Worm (Caenorhabditis elegans): Measurements from ENCODE around the gene Y57E12AL.1.

Gene Y57E12AL.1

ce11 chrV:7084612-7085139 lies 24.3 kb downstream of the Y57E12AL.1 start, which contains the start of gene mys-1 (continued):
- no peak for TF ChIP-seq die-1 (tag; optimal IDR thresholded peaks at IDR 0.05)
- no peak for TF ChIP-seq tbx-9 (tag; optimal IDR thresholded peaks at IDR 0.05; ENCODE audit: borderline replicate concordance)
- no peak for TF ChIP-seq rcor-1 (GFP tag; IDR thresholded peaks at IDR 0.05)
- no peak for TF ChIP-seq cebp-1 (GFP tag; IDR thresholded peaks at IDR 0.05)
- TF ChIP-seq cebp-1 (tag; optimal IDR thresholded peaks at IDR 0.05) = peak; percentile 70
- TF ChIP-seq T07F8.4 (tag; optimal IDR thresholded peaks at IDR 0.05) = no peak
- no peak for TF ChIP-seq ets-4 (GFP tag; optimal IDR thresholded peaks at IDR 0.05)
- TF ChIP-seq ceh-40 (GFP tag; IDR thresholded peaks at IDR 0.05) = no peak

DNA sequence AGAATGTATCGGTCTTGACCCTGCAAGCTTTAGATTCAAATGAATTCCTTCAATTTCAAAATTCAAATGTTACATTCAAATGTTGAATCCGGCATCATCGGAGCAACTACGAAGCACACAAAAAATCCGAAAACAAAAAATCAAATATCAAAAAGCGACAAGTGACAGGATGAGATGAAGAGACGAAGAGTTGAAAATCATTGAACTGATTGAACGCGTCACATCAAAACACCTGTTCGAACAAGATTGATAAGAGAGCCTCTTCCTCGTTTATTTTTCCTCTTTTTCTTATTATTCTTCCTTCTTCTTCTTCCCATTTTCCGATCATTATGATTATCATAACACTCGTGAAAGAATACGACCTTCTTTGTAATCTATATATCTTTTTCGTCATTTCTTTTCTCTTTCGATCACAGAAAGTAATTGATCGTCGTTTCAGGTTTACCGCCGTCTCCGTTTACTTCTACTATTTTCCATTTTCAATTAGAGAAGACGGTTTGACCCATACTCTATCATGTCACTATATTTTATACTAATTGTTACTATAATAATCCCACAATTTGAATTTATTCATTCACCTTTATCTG lies 25.3 kb downstream of the Y57E12AL.1 start, which contains the start of gene VC5.2:
Gene VC5.2, plus strand, starts transcription at position 439 of the 587 bp plus-strand sequence.
- TF ChIP-seq bed-1 (GFP tag; IDR thresholded peaks at IDR 0.05) = no peak
- no peak for TF ChIP-seq ztf-26 (tag; optimal IDR thresholded peaks at IDR 0.05)
- no peak for TF ChIP-seq cebp-1 (GFP tag; IDR thresholded peaks at IDR 0.05)
- no peak for TF ChIP-seq cebp-1 (tag; optimal IDR thresholded peaks at IDR 0.05)
- TF ChIP-seq lin-35 (GFP tag; optimal IDR thresholded peaks at IDR 0.05) = no peak
- no peak for TF ChIP-seq D2030.7 (GFP tag; IDR thresholded peaks at IDR 0.05)
- no peak for TF ChIP-seq ceh-91 (GFP tag; IDR thresholded peaks at IDR 0.05)
- no peak for TF ChIP-seq madf-8 (GFP tag; conservative IDR thresholded peaks at IDR 0.05)
- no peak for TF ChIP-seq F55B11.4 (tag; optimal IDR thresholded peaks at IDR 0.05; ENCODE audit: borderline replicate concordance, insufficient read depth)
- no peak for TF ChIP-seq rec-8 (tag; optimal IDR thresholded peaks at IDR 0.05)
- no peak for TF ChIP-seq akir-1 (GFP tag; optimal IDR thresholded peaks at IDR 0.05)
- no peak for TF ChIP-seq aptf-3 (GFP tag; IDR thresholded peaks at IDR 0.05)
- no peak for TF ChIP-seq attf-5 (GFP tag; optimal IDR thresholded peaks at IDR 0.05)
- TF ChIP-seq zfh-2 (GFP tag; conservative IDR thresholded peaks at IDR 0.05) = no peak
- TF ChIP-seq mxl-1 (tag; optimal IDR thresholded peaks at IDR 0.05) = no peak
- no peak for TF ChIP-seq F22D6.2 (tag; optimal IDR thresholded peaks at IDR 0.05)
- no peak for TF ChIP-seq ceh-100 (GFP tag; IDR thresholded peaks at IDR 0.05)
- no peak for TF ChIP-seq madf-6 (GFP tag; IDR thresholded peaks at IDR 0.05)

DNA sequence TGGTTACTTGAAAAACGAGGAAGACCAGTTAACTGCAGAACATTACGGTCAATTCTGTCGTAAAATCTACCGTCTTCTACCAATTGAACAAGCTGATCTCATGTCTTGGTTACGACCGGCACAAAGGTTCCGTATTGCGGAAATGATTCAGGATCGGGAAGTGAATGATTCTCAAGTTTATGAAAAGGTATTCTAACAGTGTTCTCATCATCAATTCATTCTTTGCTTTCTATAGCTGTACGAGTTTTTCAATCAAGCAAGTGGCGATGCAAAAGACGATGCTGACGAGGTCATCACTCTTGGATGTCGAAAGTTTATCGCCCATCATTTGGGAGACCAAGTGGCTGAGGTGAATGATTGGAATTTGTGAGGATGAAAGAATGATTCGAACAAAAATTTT lies 27.0 kb downstream of the Y57E12AL.1 start:
- TF ChIP-seq Y53F4B.3 (GFP tag; IDR thresholded peaks at IDR 0.05) (no peak), F57C9.4 (tag; optimal IDR thresholded peaks at IDR 0.05) (no peak), snpc-1.1 (tag; optimal IDR thresholded peaks at IDR 0.05; ENCODE audit: insufficient read depth) (no peak)

ce11 chrV:7089217-7089616 lies 28.9 kb downstream of the Y57E12AL.1 start:
- TF ChIP-seq him-1 (tag; optimal IDR thresholded peaks at IDR 0.05) = no peak
- no peak for TF ChIP-seq pha-4 (tag; optimal IDR thresholded peaks at IDR 0.05)
- no peak for TF ChIP-seq repo-1 (tag; optimal IDR thresholded peaks at IDR 0.05)
- no peak for TF ChIP-seq ceh-91 (GFP tag; IDR thresholded peaks at IDR 0.05)
- TF ChIP-seq pbrm-1 (GFP tag; IDR thresholded peaks at IDR 0.05) = no peak
- no peak for TF ChIP-seq F22D6.2 (tag; optimal IDR thresholded peaks at IDR 0.05)
- no peak for TF ChIP-seq hmg-1.2 (GFP tag; IDR thresholded peaks at IDR 0.05)
- TF ChIP-seq attf-3 (GFP tag; conservative IDR thresholded peaks at IDR 0.05) = no peak
- peak; percentile 70 for TF ChIP-seq somi-1 (GFP tag; optimal IDR thresholded peaks at IDR 0.05)
- no peak for TF ChIP-seq F57C9.4 (tag; optimal IDR thresholded peaks at IDR 0.05)
- no peak for TF ChIP-seq ama-1 (optimal IDR thresholded peaks at IDR 0.05)
- TF ChIP-seq ama-1 (GFP tag; optimal IDR thresholded peaks at IDR 0.05) = no peak
- TF ChIP-seq D2030.7 (GFP tag; IDR thresholded peaks at IDR 0.05) = no peak
- TF ChIP-seq lin-40 (tag; optimal IDR thresholded peaks at IDR 0.05) = peak; percentile 28
- TF ChIP-seq hlh-12 (tag; optimal IDR thresholded peaks at IDR 0.05) = no peak
- no peak for TF ChIP-seq ztf-6 (GFP tag; IDR thresholded peaks at IDR 0.05)
- TF ChIP-seq F23B12.7 (tag; optimal IDR thresholded peaks at IDR 0.05; ENCODE audit: insufficient read depth) = no peak
- no peak for TF ChIP-seq C06A6.2 (GFP tag; conservative IDR thresholded peaks at IDR 0.05)
- no peak for TF ChIP-seq madf-10 (tag; optimal IDR thresholded peaks at IDR 0.05)
- TF ChIP-seq hrde-1 (tag; optimal IDR thresholded peaks at IDR 0.05; ENCODE audit: borderline replicate concordance) = no peak
- no peak for TF ChIP-seq tlf-1 (GFP tag; optimal IDR thresholded peaks at IDR 0.05)

Data from whole organism, young adult.